Fruit fly (Drosophila melanogaster): ENCODE results near the gene Hmt-1.
A peak's percentile ranks its signal among the peaks of the same experiment; 100 is the strongest.

Hmt-1 gene

DNA sequence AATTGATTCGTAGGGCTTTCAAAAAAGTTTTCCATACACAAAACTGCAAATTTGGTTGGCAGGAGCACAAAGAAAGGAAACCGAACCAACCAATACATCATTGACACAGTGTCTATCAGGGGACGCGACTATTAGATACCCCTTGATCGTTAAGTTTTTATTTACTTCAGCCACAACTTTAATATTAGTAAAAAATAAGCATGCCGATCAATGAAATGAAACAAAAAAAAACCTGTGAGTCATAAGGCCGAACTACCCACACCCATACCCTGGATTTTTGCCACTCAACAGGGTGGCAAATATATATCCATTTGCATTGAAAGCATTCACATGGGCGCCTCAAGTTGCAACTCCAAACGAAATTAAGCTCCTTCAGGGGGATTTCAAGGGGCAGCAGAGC lies 41.0 kb downstream of the Hmt-1 start (continued):
- TF ChIP-seq ash1 (GFP tag; optimal IDR thresholded peaks at IDR 0.05) (no peak), CG8765 (GFP tag; IDR thresholded peaks at IDR 0.05) (no peak), schlank (tag; optimal IDR thresholded peaks at IDR 0.05) (no peak), Sox102F (GFP tag; optimal IDR thresholded peaks at IDR 0.05) (peak; percentile 47), Dip3 (GFP tag; optimal IDR thresholded peaks at IDR 0.05) (no peak), CG2875 (GFP tag; optimal IDR thresholded peaks at IDR 0.05) (no peak), sd (tag; optimal IDR thresholded peaks at IDR 0.05) (no peak), yki (optimal IDR thresholded peaks at IDR 0.05) (no peak), CG15269 (tag; optimal IDR thresholded peaks at IDR 0.05) (no peak), dmrt11E (tag; optimal IDR thresholded peaks at IDR 0.05) (peak; percentile 32), ewg (GFP tag; optimal IDR thresholded peaks at IDR 0.05) (no peak), ato (GFP tag; IDR thresholded peaks at IDR 0.05; ENCODE audit: partially characterized antibody) (no peak), E2f1 (GFP tag; IDR thresholded peaks at IDR 0.05) (peak; percentile 43), row (GFP tag; IDR thresholded peaks at IDR 0.05) (peak; percentile 46; the same call in 2 of the 3 replicates), trh (GFP tag; optimal IDR thresholded peaks at IDR 0.05) (no peak), Ets97D (GFP tag; optimal IDR thresholded peaks at IDR 0.05) (no peak), CG11093 (GFP tag; IDR thresholded peaks at IDR 0.05) (no peak), CG11504 (tag; optimal IDR thresholded peaks at IDR 0.05) (no peak), CG1602 (GFP tag; optimal IDR thresholded peaks at IDR 0.05) (no peak), ttk (GFP tag; IDR thresholded peaks at IDR 0.05) (peak; percentile 50; the same call in 1 of the 2 replicates), CG17186 (GFP tag; optimal IDR thresholded peaks at IDR 0.05) (no peak), C15 (GFP tag; IDR thresholded peaks at IDR 0.05) (no peak), CG33557 (GFP tag; optimal IDR thresholded peaks at IDR 0.05) (no peak), ERR (GFP tag; optimal IDR thresholded peaks at IDR 0.05) (no peak), HLHmδ (GFP tag; optimal IDR thresholded peaks at IDR 0.05) (no peak), Doc3 (GFP tag; IDR thresholded peaks at IDR 0.05; ENCODE audit: partially characterized antibody) (no peak), Stat92E (GFP tag; optimal IDR thresholded peaks at IDR 0.05) (no peak), Med (GFP tag) (no peak), amos (GFP tag; IDR thresholded peaks at IDR 0.05; ENCODE audit: partially characterized antibody) (no peak), CG1603 (tag; optimal IDR thresholded peaks at IDR 0.05) (no peak), pzg (GFP tag; optimal IDR thresholded peaks at IDR 0.05) (no peak), CG2202 (tag; optimal IDR thresholded peaks at IDR 0.05) (no peak), CG14441 (GFP tag; IDR thresholded peaks at IDR 0.05) (no peak), CG1024 (GFP tag; IDR thresholded peaks at IDR 0.05) (0 out of 2 replicates have a peak, but pooled peaks have one; percentile 16), ro (GFP tag; IDR thresholded peaks at IDR 0.05) (no peak), sisA (GFP tag; IDR thresholded peaks at IDR 0.05) (peak; percentile 60), scrt (GFP tag; optimal IDR thresholded peaks at IDR 0.05) (no peak), Atf6 (GFP tag; IDR thresholded peaks at IDR 0.05) (no peak), dimm (GFP tag; IDR thresholded peaks at IDR 0.05) (no peak), CG9727 (GFP tag; optimal IDR thresholded peaks at IDR 0.05) (no peak), Fer3 (tag; optimal IDR thresholded peaks at IDR 0.05) (no peak), CG6175 (GFP tag; IDR thresholded peaks at IDR 0.05) (no peak), CG16815 (GFP tag; optimal IDR thresholded peaks at IDR 0.05) (no peak), CG10147 (GFP tag; optimal IDR thresholded peaks at IDR 0.05) (no peak), H15 (GFP tag; IDR thresholded peaks at IDR 0.05) (0 out of 3 replicates have a peak, but pooled peaks have one; percentile 22), CG9437 (GFP tag; optimal IDR thresholded peaks at IDR 0.05) (no peak), sens (GFP tag) (peak; percentile 60), seq (GFP tag; IDR thresholded peaks at IDR 0.05) (no peak), tgo (GFP tag; IDR thresholded peaks at IDR 0.05) (0 out of 3 replicates have a peak, but pooled peaks have one; percentile 13), CG6683 (GFP tag; optimal IDR thresholded peaks at IDR 0.05) (no peak), bsh (GFP tag; optimal IDR thresholded peaks at IDR 0.05) (no peak)
